Worm (Caenorhabditis elegans): ENCODE measurements around the gene wrt-5.
A peak's percentile ranks its signal among the peaks of the same experiment; 100 is the strongest.

wrt-5 gene

DNA sequence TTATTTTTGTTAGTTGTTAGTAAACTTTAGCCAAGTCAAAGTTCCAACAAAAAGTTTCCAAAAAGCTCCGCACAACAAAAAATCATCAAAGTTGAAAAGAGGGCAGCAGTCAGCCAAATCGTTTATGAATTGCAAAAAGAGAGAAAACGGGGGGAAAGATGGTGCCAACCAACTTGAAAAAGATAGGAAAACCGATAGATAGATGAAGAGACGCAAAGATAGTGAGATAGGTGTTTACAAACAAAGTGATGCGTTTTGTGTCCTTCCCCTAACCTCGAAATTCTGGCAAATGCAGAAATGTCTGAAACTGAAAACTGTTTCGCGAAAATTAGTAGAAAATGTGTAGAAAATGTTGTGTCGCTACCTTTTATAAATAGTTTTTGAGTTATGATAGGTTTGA is 17.9 kb downstream of the wrt-5 start:
- TF ChIP-seq tab-1 (GFP tag; IDR thresholded peaks at IDR 0.05) (no peak), klf-2 (GFP tag; conservative IDR thresholded peaks at IDR 0.05) (no peak), flt-1 (GFP tag; IDR thresholded peaks at IDR 0.05) (no peak), med-1 (GFP tag; optimal IDR thresholded peaks at IDR 0.05; ENCODE audit: insufficient read depth) (no peak)

DNA sequence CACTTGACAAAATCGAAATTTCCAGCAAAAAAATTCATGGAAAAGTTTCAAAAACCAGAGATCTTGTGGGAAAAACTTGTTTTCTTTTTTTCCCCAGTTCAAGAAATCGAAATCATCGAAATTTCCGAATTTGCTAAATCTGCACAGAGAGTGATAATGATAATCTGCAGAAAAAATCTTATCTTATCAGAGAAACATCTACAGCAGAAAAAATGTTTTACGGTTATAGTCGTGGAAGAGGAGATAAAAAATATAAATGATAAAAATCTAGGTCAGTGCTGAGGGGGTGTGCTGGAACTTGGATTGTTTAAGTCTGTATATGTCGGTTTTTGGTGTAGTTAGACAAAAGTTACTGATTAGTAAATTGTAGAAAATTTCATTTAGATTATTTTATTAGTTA is 19.1 kb downstream of the wrt-5 start:
- no peak for TF ChIP-seq ref-1 (GFP tag; conservative IDR thresholded peaks at IDR 0.05)
- TF ChIP-seq cog-1 (tag; optimal IDR thresholded peaks at IDR 0.05) = no peak
- TF ChIP-seq med-1 (GFP tag; optimal IDR thresholded peaks at IDR 0.05; ENCODE audit: insufficient read depth) = no peak
- no peak for TF ChIP-seq tab-1 (GFP tag; IDR thresholded peaks at IDR 0.05)
- TF ChIP-seq ztf-23 (GFP tag; IDR thresholded peaks at IDR 0.05) = no peak
- no peak for TF ChIP-seq T22C8.4 (GFP tag; IDR thresholded peaks at IDR 0.05)
- no peak for TF ChIP-seq klf-2 (GFP tag; conservative IDR thresholded peaks at IDR 0.05)
- no peak for TF ChIP-seq flt-1 (GFP tag; IDR thresholded peaks at IDR 0.05)
- TF ChIP-seq ztf-29 (GFP tag; IDR thresholded peaks at IDR 0.05) = no peak

DNA sequence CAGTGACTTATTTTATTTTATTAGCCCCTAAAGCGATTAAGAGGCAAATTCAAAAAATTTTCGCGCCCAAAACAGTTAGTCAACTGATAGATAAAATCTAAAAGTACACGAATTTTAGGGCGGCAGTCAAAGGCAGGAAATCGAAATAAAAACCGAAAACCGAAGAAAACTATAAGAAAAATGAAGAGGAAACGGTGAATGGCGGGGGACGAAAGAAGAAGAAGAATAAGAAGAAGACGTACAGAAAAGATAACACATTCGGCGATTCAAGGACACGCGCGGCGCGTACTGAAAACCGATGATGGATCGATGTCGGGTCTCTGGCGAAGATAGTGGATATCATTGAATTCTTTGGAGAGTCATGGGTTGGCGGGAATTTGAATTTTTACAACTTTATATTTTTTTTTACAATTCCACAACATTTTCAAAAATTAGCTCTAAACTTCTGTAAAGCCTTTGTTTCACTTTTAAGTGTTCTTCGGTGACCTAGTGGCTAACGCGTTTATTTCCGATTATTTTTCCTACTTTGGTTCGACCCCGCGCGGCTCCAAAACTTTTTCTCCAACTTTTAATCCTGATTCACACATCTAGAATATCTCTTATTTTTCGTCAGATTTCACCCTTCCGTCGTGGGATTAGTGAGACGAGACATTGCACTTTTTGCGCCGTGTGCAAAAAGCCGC is 20.4 kb downstream of the wrt-5 start:
- TF ChIP-seq med-1 (GFP tag; optimal IDR thresholded peaks at IDR 0.05; ENCODE audit: insufficient read depth) = no peak
- no peak for TF ChIP-seq ztf-29 (GFP tag; IDR thresholded peaks at IDR 0.05)
- no peak for TF ChIP-seq T22C8.4 (GFP tag; IDR thresholded peaks at IDR 0.05)
- TF ChIP-seq ref-1 (GFP tag; conservative IDR thresholded peaks at IDR 0.05) = no peak
- no peak for TF ChIP-seq flt-1 (GFP tag; IDR thresholded peaks at IDR 0.05)
- TF ChIP-seq ztf-23 (GFP tag; IDR thresholded peaks at IDR 0.05) = no peak
- no peak for TF ChIP-seq klf-2 (GFP tag; conservative IDR thresholded peaks at IDR 0.05)
- TF ChIP-seq tab-1 (GFP tag; IDR thresholded peaks at IDR 0.05) = no peak
- no peak for TF ChIP-seq cog-1 (tag; optimal IDR thresholded peaks at IDR 0.05)

DNA sequence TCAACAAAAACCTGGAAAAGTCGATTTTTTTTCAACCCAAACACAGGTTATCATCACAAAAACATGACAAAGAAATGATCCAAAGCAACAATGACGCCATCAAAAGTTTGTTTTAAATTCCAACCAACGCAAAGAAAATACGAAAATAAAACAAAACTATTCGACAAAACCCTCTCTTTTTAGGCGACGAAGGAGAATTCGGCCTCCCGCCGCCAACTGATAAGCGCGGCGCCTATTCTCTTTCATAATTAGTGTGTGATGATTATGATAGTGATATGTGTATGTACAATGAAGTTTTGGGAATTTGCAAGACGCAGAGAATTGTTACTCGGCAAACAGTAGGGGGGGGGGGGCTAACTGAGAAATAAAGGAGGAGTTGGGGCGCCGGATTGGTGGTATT is 22.2 kb downstream of the wrt-5 start:
- no peak for TF ChIP-seq ztf-23 (GFP tag; IDR thresholded peaks at IDR 0.05)
- no peak for TF ChIP-seq cog-1 (tag; optimal IDR thresholded peaks at IDR 0.05)
- no peak for TF ChIP-seq ztf-29 (GFP tag; IDR thresholded peaks at IDR 0.05)
- no peak for TF ChIP-seq med-1 (GFP tag; optimal IDR thresholded peaks at IDR 0.05; ENCODE audit: insufficient read depth)
- no peak for TF ChIP-seq ref-1 (GFP tag; conservative IDR thresholded peaks at IDR 0.05)

DNA sequence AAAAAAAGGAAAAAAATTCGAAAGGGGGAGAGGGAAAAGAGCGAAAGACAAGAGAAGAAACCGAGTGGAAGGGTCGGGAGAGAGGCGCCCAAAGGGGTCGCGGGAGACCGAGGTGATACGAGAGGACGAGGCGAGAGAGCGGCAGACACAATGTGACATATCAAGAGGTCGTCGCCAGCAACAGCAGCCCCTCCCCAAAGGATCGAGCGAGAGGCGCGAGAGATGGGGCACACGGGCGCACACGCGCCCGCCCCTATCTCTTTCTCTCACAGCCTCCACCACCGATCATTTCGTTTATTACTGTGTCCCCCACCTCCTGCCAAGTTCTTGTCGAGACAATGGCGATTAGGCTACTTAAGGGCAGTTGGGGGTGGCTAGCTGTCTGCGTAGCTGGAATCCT is 23.3 kb downstream of the wrt-5 start:
- TF ChIP-seq tab-1 (GFP tag; IDR thresholded peaks at IDR 0.05) (no peak), cog-1 (tag; optimal IDR thresholded peaks at IDR 0.05) (no peak), ztf-23 (GFP tag; IDR thresholded peaks at IDR 0.05) (no peak), klf-2 (GFP tag; conservative IDR thresholded peaks at IDR 0.05) (0 out of 2 replicates have a peak, but pooled peaks have one; percentile 45), med-1 (GFP tag; optimal IDR thresholded peaks at IDR 0.05; ENCODE audit: insufficient read depth) (no peak), flt-1 (GFP tag; IDR thresholded peaks at IDR 0.05) (peak; percentile 61; the same call in 1 of the 2 replicates), T22C8.4 (GFP tag; IDR thresholded peaks at IDR 0.05) (no peak), ztf-29 (GFP tag; IDR thresholded peaks at IDR 0.05) (no peak), ref-1 (GFP tag; conservative IDR thresholded peaks at IDR 0.05) (no peak)

DNA sequence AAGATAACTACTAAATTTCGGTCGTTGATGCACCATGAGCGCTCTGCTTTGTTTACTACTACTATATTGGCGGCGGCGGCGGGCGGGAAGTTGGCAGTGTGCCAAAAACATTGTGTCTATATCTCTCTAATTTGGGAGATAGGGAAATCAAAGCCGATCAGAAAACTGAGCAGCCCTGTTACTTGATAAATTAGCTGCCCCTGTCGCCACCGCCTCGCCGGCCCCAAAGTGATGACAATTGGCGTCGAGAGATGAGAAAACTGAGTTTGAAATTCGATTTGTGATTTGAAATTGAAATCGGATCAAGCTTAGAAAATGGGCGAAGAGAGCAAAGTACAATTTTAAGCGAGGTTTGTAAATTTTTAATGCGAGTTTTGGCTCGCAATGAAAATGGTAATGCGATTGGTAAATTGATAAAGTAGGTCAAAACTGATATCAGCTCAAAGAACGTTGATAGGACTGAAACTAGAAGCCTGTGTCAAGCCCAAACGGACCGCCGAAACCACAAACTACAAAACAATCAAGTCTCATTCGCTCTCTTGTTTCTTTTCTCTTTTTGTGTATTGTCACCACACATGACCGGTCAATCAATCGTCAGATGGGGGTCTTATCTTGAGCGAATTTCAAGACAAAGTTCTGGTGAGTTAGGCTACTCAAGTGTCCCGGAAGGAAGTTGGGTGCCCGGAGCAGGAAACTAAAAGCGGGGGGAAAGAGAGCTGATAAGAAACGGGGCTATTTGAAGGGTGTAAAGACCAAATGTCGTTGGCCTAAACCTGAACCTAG is 24.1 kb downstream of the wrt-5 start:
- TF ChIP-seq tab-1 (GFP tag; IDR thresholded peaks at IDR 0.05) = no peak

DNA sequence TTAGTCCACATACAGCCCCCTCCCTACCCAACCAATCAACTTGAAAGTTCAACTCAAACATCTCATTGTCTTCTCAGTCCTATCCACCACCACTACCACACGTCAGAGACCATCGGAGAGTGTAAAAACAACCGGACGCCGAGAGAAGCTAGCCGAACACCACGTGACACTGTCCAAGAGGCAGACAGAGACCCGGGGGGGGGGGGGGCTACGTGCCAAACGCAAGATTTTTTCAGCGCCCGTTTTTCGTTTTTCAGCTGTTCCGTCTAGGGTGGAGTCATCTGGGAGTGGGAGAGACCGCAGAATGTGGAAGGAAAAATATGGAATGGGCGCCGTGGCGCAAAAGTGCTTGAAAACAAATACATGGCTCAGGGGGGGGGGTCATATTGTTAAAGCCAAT is 25.5 kb downstream of the wrt-5 start:
- no peak for TF ChIP-seq flt-1 (GFP tag; IDR thresholded peaks at IDR 0.05)
- TF ChIP-seq klf-2 (GFP tag; conservative IDR thresholded peaks at IDR 0.05) = no peak
- TF ChIP-seq ref-1 (GFP tag; conservative IDR thresholded peaks at IDR 0.05) = no peak
- TF ChIP-seq cog-1 (tag; optimal IDR thresholded peaks at IDR 0.05) = no peak
- TF ChIP-seq T22C8.4 (GFP tag; IDR thresholded peaks at IDR 0.05) = no peak
- no peak for TF ChIP-seq ztf-23 (GFP tag; IDR thresholded peaks at IDR 0.05)

DNA sequence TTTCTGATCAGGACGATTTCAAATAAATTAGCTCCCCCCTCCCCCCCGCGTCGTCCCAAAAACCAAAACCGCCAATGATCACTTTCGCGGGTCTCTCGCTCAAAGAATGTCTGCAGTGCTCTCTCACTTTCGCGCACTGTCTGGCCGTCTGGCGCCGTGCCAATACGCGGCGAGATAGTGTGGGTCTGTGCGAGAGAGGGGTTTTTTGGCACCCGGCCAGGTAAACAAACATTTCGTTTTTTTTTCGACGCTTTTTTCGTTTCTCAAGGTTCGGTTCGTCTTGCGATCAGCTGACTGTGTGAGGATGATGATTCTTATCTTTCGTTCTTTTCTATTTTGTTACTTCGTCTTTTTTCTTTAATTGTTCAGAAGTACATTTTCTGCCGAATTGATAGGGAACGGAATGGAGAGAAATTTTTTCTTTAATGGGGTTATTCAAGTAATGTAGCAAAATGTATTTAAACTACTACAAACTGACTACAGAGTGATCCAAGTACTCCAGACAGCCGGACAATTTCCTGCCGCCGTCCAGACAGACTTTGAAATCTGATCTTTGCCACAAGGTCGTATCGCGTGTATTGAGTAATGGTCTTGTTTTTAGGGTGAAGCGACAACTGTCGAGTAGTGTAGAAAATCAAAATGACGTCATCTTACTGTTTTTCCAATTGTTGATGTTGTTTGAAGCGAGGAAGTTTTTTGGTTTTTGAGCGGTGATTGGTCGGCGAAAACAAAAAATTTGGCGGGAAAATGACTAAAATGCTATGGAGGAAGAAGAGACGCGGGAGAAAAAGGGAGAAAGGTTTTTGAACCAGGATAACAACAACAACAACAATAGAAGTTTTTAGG is 27.1 kb downstream of the wrt-5 start:
- TF ChIP-seq klf-2 (GFP tag; conservative IDR thresholded peaks at IDR 0.05) = no peak
- no peak for TF ChIP-seq T22C8.4 (GFP tag; IDR thresholded peaks at IDR 0.05)
- TF ChIP-seq ref-1 (GFP tag; conservative IDR thresholded peaks at IDR 0.05) = no peak
- no peak for TF ChIP-seq ztf-23 (GFP tag; IDR thresholded peaks at IDR 0.05)
- TF ChIP-seq tab-1 (GFP tag; IDR thresholded peaks at IDR 0.05) = no peak
- TF ChIP-seq cog-1 (tag; optimal IDR thresholded peaks at IDR 0.05) = no peak
- no peak for TF ChIP-seq flt-1 (GFP tag; IDR thresholded peaks at IDR 0.05)
- TF ChIP-seq ztf-29 (GFP tag; IDR thresholded peaks at IDR 0.05) = no peak
- no peak for TF ChIP-seq med-1 (GFP tag; optimal IDR thresholded peaks at IDR 0.05; ENCODE audit: insufficient read depth)

DNA sequence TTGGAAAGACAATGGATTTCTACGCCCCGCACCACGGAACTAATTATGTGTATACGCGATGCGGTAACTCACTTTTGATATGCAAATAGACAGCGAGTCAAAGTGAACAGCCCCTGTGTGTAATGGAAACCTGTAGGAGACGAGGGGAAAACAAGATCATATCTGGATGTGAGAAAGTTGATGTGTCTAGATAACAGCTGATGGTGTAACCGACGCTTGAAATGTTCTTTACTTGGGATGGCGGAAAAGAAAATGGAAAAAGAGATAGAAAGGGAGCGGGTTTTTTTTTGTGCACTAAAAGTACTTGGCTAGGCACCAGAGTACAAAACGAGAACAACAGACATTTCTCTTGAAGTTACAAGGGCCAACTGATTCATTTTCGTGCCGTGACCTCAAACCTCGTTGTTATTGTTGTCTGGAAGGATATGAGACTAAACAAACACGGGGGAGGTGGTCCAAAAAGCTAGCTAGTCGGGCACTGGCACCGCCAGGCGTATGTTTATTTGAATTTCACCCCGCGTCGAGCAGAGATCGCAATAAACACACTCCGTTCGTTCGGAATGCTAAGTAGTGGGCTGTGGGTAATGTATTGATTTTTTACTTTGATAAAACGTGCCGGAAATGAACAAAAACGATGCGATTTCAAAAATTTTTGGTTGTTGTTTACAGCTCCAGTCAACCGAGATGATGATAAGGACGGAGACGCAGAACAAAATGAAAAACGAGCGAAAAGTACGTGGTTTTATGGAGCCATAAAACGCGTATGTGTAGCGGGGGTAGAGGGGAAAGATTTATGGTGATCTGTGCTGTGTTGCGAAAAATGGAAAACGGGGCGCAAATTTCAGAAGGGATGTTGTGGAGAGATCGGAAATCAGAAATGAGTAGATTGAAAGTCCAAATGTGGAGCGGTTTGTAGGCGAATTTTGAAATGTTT is 29.3 kb downstream of the wrt-5 start:
- TF ChIP-seq med-1 (GFP tag; optimal IDR thresholded peaks at IDR 0.05; ENCODE audit: insufficient read depth) (no peak), cog-1 (tag; optimal IDR thresholded peaks at IDR 0.05) (no peak), ztf-23 (GFP tag; IDR thresholded peaks at IDR 0.05) (no peak), ztf-29 (GFP tag; IDR thresholded peaks at IDR 0.05) (no peak), T22C8.4 (GFP tag; IDR thresholded peaks at IDR 0.05) (no peak), flt-1 (GFP tag; IDR thresholded peaks at IDR 0.05) (no peak), ref-1 (GFP tag; conservative IDR thresholded peaks at IDR 0.05) (no peak), klf-2 (GFP tag; conservative IDR thresholded peaks at IDR 0.05) (no peak), tab-1 (GFP tag; IDR thresholded peaks at IDR 0.05) (no peak)

Data from whole organism, midembryonic.